Worm (Caenorhabditis elegans): ENCODE measurements around the gene myo-3.

DNA sequence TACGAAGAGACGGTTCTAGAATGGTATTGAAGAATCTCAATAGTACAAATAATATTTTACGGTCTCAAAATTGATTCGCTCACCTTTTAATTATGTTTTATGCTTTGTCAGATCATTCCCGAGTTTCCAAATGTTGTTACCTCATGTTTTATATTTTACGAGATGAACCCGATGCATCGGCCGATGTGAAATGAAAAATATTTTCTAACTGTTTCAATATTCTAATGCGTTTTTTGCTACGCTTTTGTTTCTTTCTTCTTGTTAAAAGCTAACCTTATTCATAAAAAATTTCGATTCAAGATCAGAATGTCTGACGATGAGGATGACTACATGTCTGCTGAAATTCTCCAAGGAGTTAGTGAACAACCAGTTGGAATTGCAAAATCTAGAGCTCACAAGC, 16.9 kb upstream of the myo-3 start, which contains the start of gene T04H1.5:
- TF ChIP-seq unc-39 (tag; optimal IDR thresholded peaks at IDR 0.05) (no peak), eor-1 (tag; optimal IDR thresholded peaks at IDR 0.05) (no peak), nhr-76 (tag; optimal IDR thresholded peaks at IDR 0.05) (no peak), nhr-28 (tag; optimal IDR thresholded peaks at IDR 0.05) (no peak), ama-1 (optimal IDR thresholded peaks at IDR 0.05) (no peak), fkh-10 (GFP tag; optimal IDR thresholded peaks at IDR 0.05) (no peak), unc-62 (GFP tag; optimal IDR thresholded peaks at IDR 0.05) (no peak), zag-1 (tag; optimal IDR thresholded peaks at IDR 0.05) (no peak)
